Worm (Caenorhabditis elegans) whole organism, L1 larva: Measurements from ENCODE around the gene C43D7.8.

Experiments
- C04F5.9 ChIP-seq: sonication (generic microtip); optimal IDR thresholded peaks from 2 replicates; lab custom pipeline; 2016; ENCODE audit warnings: missing genetic modification characterization, missing compliant biosample characterization
- C16A3.4 ChIP-seq: fragments of 150-350 bp; optimal IDR thresholded peaks from 2 replicates; lab custom pipeline; 2014; ENCODE audit warnings: missing biosample characterization, missing genetic modification characterization
- C34B4.2 ChIP-seq: sonication (generic microtip); optimal IDR thresholded peaks from 2 replicates; lab custom pipeline; 2017; ENCODE audit warnings: mild to moderate bottlenecking, missing genetic modification characterization, missing compliant biosample characterization
- F16B12.6 ChIP-seq: fragments of 150-350 bp; optimal IDR thresholded peaks from 2 replicates; lab custom pipeline; 2014; ENCODE audit warnings: missing biosample characterization, missing genetic modification characterization
- aha-1 ChIP-seq: fragments of 150-350 bp; optimal IDR thresholded peaks from 2 replicates; lab custom pipeline; 2014; ENCODE audit warnings: missing biosample characterization, missing genetic modification characterization
- alr-1 ChIP-seq: fragments of 200-800 bp; sonication (Bioruptor generic); optimal IDR thresholded peaks from 2 replicates; lab custom pipeline; 2018; ENCODE audit warnings: borderline replicate concordance, mild to moderate bottlenecking, missing genetic modification characterization, missing compliant biosample characterization
- aly-2 ChIP-seq: fragments of 150-350 bp; optimal IDR thresholded peaks from 2 replicates; lab custom pipeline; 2014; ENCODE audit warnings: missing biosample characterization, missing genetic modification characterization
- ama-1 ChIP-seq: fragments of 150-350 bp; optimal IDR thresholded peaks from 2 replicates; lab custom pipeline; 2014
- ceh-63 ChIP-seq: fragments of 200-800 bp; sonication (Bioruptor generic); optimal IDR thresholded peaks from 2 replicates; lab custom pipeline; 2018; ENCODE audit warnings: mild to moderate bottlenecking, missing genetic modification characterization, missing compliant biosample characterization
- ceh-8 ChIP-seq: fragments of 200-800 bp; sonication (Bioruptor generic); optimal IDR thresholded peaks from 2 replicates; lab custom pipeline; 2018; ENCODE audit warnings: mild to moderate bottlenecking, missing genetic modification characterization, moderate library complexity, missing compliant biosample characterization
- ceh-82 ChIP-seq, 3 experiments: fragments of 150-350 bp in 1 of 3; sonication (generic microtip) in 2 of 3; optimal IDR thresholded peaks; 2 replicates each; lab custom pipeline; 2014 to 2017; ENCODE audit warnings: missing biosample characterization in 3 of 3, missing genetic modification characterization in 3 of 3
- ces-1 ChIP-seq: fragments of 150-350 bp; optimal IDR thresholded peaks from 2 replicates; lab custom pipeline; 2014; ENCODE audit warnings: missing biosample characterization, missing genetic modification reagents, missing genetic modification characterization
- dpl-1 ChIP-seq, 3 experiments: fragments of 150-350 bp in 2 of 3; sonication (generic microtip) in 1 of 3; optimal IDR thresholded peaks; 2 replicates each; lab custom pipeline; 2014 to 2017; ENCODE audit warnings: missing biosample characterization in 3 of 3, missing genetic modification characterization in 3 of 3, missing genetic modification reagents in 3 of 3
- efl-3 ChIP-seq: fragments of 200-800 bp; sonication (Bioruptor generic); optimal IDR thresholded peaks from 2 replicates; lab custom pipeline; 2018; ENCODE audit warnings: mild to moderate bottlenecking, missing genetic modification characterization, missing compliant biosample characterization
- egl-13 ChIP-seq: sonication (generic microtip); optimal IDR thresholded peaks from 2 replicates; lab custom pipeline; 2016; ENCODE audit warnings: missing genotype, missing genetic modification reagents, missing genetic modification characterization, missing compliant biosample characterization
- egl-27 ChIP-seq, 2 experiments: fragments of 150-350 bp in 1 of 2; sonication (generic microtip); optimal IDR thresholded peaks; 3 replicates each; lab custom pipeline; 2017 to 2018; ENCODE audit warnings: missing biosample characterization in 2 of 2, missing genetic modification characterization in 2 of 2, missing genetic modification reagents in 2 of 2
- ets-5 ChIP-seq: fragments of 200-800 bp; sonication (Bioruptor generic); IDR thresholded peaks from 2 replicates; pipeline ENCODE4 v1.3.6; 2022; ENCODE audit warnings: missing genetic modification characterization, missing compliant biosample characterization
- grh-1 ChIP-seq: fragments of 200-800 bp; sonication (Bioruptor generic); IDR thresholded peaks from 2 replicates; pipeline ENCODE4 v1.3.6; 2022; ENCODE audit warnings: missing genetic modification reagents, missing genetic modification characterization, missing compliant biosample characterization
- irx-1 ChIP-seq: sonication (generic microtip); optimal IDR thresholded peaks from 2 replicates; lab custom pipeline; 2016; ENCODE audit warnings: missing genetic modification characterization, missing compliant biosample characterization
- isw-1 ChIP-seq: fragments of 200-800 bp; sonication (Bioruptor generic); IDR thresholded peaks from 2 replicates; pipeline ENCODE4 v1.3.6; 2022; ENCODE audit warnings: missing genetic modification characterization, missing compliant biosample characterization
- lin-13 ChIP-seq: fragments of 150-350 bp; optimal IDR thresholded peaks from 2 replicates; lab custom pipeline; 2014; ENCODE audit warnings: missing biosample characterization, missing genetic modification reagents, missing genetic modification characterization
- lin-15B ChIP-seq: fragments of 150-350 bp; sonication (generic microtip); optimal IDR thresholded peaks from 3 replicates; lab custom pipeline; 2014; ENCODE audit warnings: missing biosample characterization, missing genetic modification characterization
- lin-39 ChIP-seq: fragments of 150-350 bp; optimal IDR thresholded peaks from 2 replicates; lab custom pipeline; 2014; ENCODE audit warnings: missing biosample characterization, missing genetic modification reagents, missing genetic modification characterization
- lir-3 ChIP-seq: sonication (generic microtip); optimal IDR thresholded peaks from 2 replicates; lab custom pipeline; 2016; ENCODE audit warnings: mild to moderate bottlenecking, missing genetic modification characterization, moderate library complexity, missing compliant biosample characterization; ENCODE audit not compliant: poor library complexity
- mab-9 ChIP-seq: fragments of 200-800 bp; sonication (Bioruptor generic); IDR thresholded peaks from 2 replicates; pipeline ENCODE4 v1.3.6; 2022; ENCODE audit warnings: missing genetic modification reagents, missing genetic modification characterization, missing compliant biosample characterization
- mef-2 ChIP-seq: fragments of 150-350 bp; optimal IDR thresholded peaks from 2 replicates; lab custom pipeline; 2014; ENCODE audit warnings: missing biosample characterization, missing genetic modification characterization
- nhr-11 ChIP-seq: fragments of 150-350 bp; optimal IDR thresholded peaks from 2 replicates; lab custom pipeline; 2014; ENCODE audit warnings: missing biosample characterization, missing genetic modification characterization
- nhr-20 ChIP-seq: sonication (generic microtip); optimal IDR thresholded peaks from 2 replicates; lab custom pipeline; 2016; ENCODE audit warnings: mild to moderate bottlenecking, missing genetic modification characterization, missing compliant biosample characterization
- nhr-237 ChIP-seq: fragments of 150-350 bp; optimal IDR thresholded peaks from 2 replicates; lab custom pipeline; 2014; ENCODE audit warnings: missing biosample characterization, missing genetic modification characterization
- nhr-28 ChIP-seq: fragments of 150-350 bp; optimal IDR thresholded peaks from 2 replicates; lab custom pipeline; 2014; ENCODE audit warnings: missing biosample characterization, missing genetic modification characterization
- nhr-47 ChIP-seq: sonication (generic microtip); optimal IDR thresholded peaks from 2 replicates; lab custom pipeline; 2016; ENCODE audit warnings: mild to moderate bottlenecking, missing genetic modification characterization, moderate library complexity, missing compliant biosample characterization
- nhr-71 ChIP-seq: sonication (generic microtip); optimal IDR thresholded peaks from 2 replicates; lab custom pipeline; 2016; ENCODE audit warnings: mild to moderate bottlenecking, missing genetic modification characterization, moderate library complexity, missing compliant biosample characterization
- nhr-77 ChIP-seq: fragments of 150-350 bp; optimal IDR thresholded peaks from 2 replicates; lab custom pipeline; 2014; ENCODE audit warnings: missing biosample characterization, missing genetic modification characterization
- nhr-84 ChIP-seq: sonication (generic microtip); optimal IDR thresholded peaks from 2 replicates; lab custom pipeline; 2017; ENCODE audit warnings: missing biosample characterization, missing genetic modification characterization
- pag-3 ChIP-seq: sonication (generic microtip); optimal IDR thresholded peaks from 2 replicates; lab custom pipeline; 2017; ENCODE audit warnings: missing genetic modification characterization, mild to moderate bottlenecking, missing compliant biosample characterization, antibody characterized with exemption, borderline replicate concordance; ENCODE audit not compliant: insufficient read depth
- skn-1 ChIP-seq: fragments of 150-350 bp; optimal IDR thresholded peaks from 2 replicates; lab custom pipeline; 2014; ENCODE audit warnings: missing biosample characterization, missing genetic modification characterization
- snpc-4 ChIP-seq: fragments of 150-350 bp; optimal IDR thresholded peaks from 2 replicates; lab custom pipeline; 2014; ENCODE audit warnings: missing biosample characterization, missing genetic modification characterization
- sptf-1 ChIP-seq: fragments of 150-350 bp; optimal IDR thresholded peaks from 2 replicates; lab custom pipeline; 2014; ENCODE audit warnings: missing biosample characterization, missing genetic modification characterization
- tlp-1 ChIP-seq: fragments of 150-350 bp; optimal IDR thresholded peaks from 2 replicates; lab custom pipeline; 2014; ENCODE audit warnings: missing biosample characterization, missing genetic modification characterization
- unc-130 ChIP-seq: fragments of 150-350 bp; optimal IDR thresholded peaks from 2 replicates; lab custom pipeline; 2017; ENCODE audit warnings: missing biosample characterization, missing genetic modification characterization, inconsistent platforms
- unc-30 ChIP-seq: sonication (generic microtip); optimal IDR thresholded peaks from 2 replicates; lab custom pipeline; 2017; ENCODE audit warnings: missing biosample characterization, missing genetic modification characterization
- unc-86 ChIP-seq: sonication (generic microtip); optimal IDR thresholded peaks from 2 replicates; lab custom pipeline; 2016; ENCODE audit warnings: missing genetic modification characterization, missing compliant biosample characterization
- unc-98 ChIP-seq: fragments of 200-800 bp; sonication (Bioruptor generic); IDR thresholded peaks from 2 replicates; pipeline ENCODE4 v1.3.6; 2022; ENCODE audit warnings: missing genetic modification characterization, missing compliant biosample characterization
- zip-4 ChIP-seq: fragments of 200-800 bp; sonication (Bioruptor generic); optimal IDR thresholded peaks from 2 replicates; lab custom pipeline; 2018; ENCODE audit warnings: mild to moderate bottlenecking, missing genetic modification characterization, moderate library complexity, missing compliant biosample characterization
- ztf-11 ChIP-seq, 2 experiments: sonication (generic microtip); optimal IDR thresholded peaks; 2 replicates each; lab custom pipeline; 2016 to 2017; ENCODE audit warnings: missing genetic modification characterization in 2 of 2, missing biosample characterization in 1 of 2, missing compliant biosample characterization in 1 of 2

The C43D7.8 gene

ce11 chrV:19311391-19311790, at the start of gene C43D7.8:
Gene C43D7.8 (minus strand): TSS chrV:19311491.
- TF ChIP-seq nhr-20 (tag; lab: Kevin White, UChicago): no peak
- no peak for TF ChIP-seq aha-1 (tag; lab: Kevin White, UChicago)
- TF ChIP-seq ama-1 (lab: Kevin White, UChicago): no peak
- no peak for TF ChIP-seq grh-1 (GFP tag; lab: Robert Waterston, UW)
- no peak for TF ChIP-seq egl-13 (tag; lab: Kevin White, UChicago)
- TF ChIP-seq ceh-8: no peak
- TF ChIP-seq nhr-47 (tag; lab: Kevin White, UChicago): no peak
- no peak for TF ChIP-seq snpc-4 (tag; lab: Kevin White, UChicago)
- TF ChIP-seq nhr-28 (tag; lab: Kevin White, UChicago): no peak
- no peak for TF ChIP-seq C16A3.4 (tag; lab: Kevin White, UChicago)
- no peak for TF ChIP-seq ceh-63 (GFP tag; lab: Kevin White, UChicago)
- no peak for TF ChIP-seq lin-39
- TF ChIP-seq mab-9: no peak
- TF ChIP-seq ces-1: no peak
- TF ChIP-seq skn-1 (tag; lab: Kevin White, UChicago): no peak
- TF ChIP-seq nhr-11 (tag; lab: Kevin White, UChicago): no peak
- TF ChIP-seq nhr-237 (tag; lab: Kevin White, UChicago): no peak

DNA sequence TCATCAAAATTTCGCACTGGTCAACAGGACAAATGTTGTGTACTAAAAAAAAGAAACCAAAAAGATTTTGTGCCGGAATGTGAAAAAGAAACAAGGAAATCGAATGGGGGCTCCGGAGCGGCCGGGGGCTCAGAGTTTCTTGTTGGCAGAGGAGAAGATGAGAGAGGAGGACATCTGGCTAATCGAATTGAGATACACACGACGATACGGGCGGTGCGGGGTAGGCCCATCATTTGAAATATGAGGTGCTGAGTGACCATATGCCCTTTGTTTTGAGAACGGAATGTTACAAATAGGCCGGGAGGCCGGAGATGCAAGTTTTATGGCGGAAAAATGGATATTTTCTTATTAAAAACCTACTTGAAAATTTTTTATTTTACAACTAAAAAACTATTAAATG, 46.7 kb upstream of the C43D7.8 start:
- TF ChIP-seq alr-1 (tag; lab: Kevin White, UChicago) (no peak), sptf-1 (tag; lab: Kevin White, UChicago) (no peak), unc-130 (tag; lab: Kevin White, UChicago) (no peak), mab-9 (no peak), mef-2 (tag; lab: Kevin White, UChicago) (no peak), ceh-82 (tag; optimal IDR thresholded peaks at IDR 0.05; lab: Kevin White, UChicago) (no peak), nhr-77 (tag; lab: Kevin White, UChicago) (no peak), aly-2 (tag; lab: Kevin White, UChicago) (no peak), efl-3 (GFP tag; lab: Kevin White, UChicago) (no peak), ets-5 (GFP tag; lab: Robert Waterston, UW) (no peak), ama-1 (lab: Kevin White, UChicago) (no peak), lin-13 (GFP tag; lab: Kevin White, UChicago) (no peak), lin-39 (no peak), C34B4.2 (no peak), F16B12.6 (tag; lab: Kevin White, UChicago) (no peak), nhr-20 (tag; lab: Kevin White, UChicago) (no peak), unc-86 (tag; lab: Kevin White, UChicago) (no peak), zip-4 (GFP tag; lab: Kevin White, UChicago) (no peak), isw-1 (GFP tag; lab: Robert Waterston, UW) (no peak), skn-1 (tag; lab: Kevin White, UChicago) (no peak)

ce11 chrV:19356717-19357116, 45.4 kb upstream of the C43D7.8 start:
- TF ChIP-seq mef-2 (tag; lab: Kevin White, UChicago) (no peak), nhr-237 (tag; lab: Kevin White, UChicago) (no peak), unc-30 (tag; lab: Kevin White, UChicago) (no peak), unc-98 (GFP tag; lab: Robert Waterston, UW) (no peak), irx-1 (tag; lab: Kevin White, UChicago) (no peak), alr-1 (tag; lab: Kevin White, UChicago) (no peak), zip-4 (GFP tag; lab: Kevin White, UChicago) (no peak), tlp-1 (tag; lab: Kevin White, UChicago) (no peak), egl-27 (tag; optimal IDR thresholded peaks at IDR 0.05; lab: Kevin White, UChicago) (no peak), lin-39 (no peak), nhr-71 (tag; lab: Kevin White, UChicago) (no peak), lin-15B (tag; lab: Kevin White, UChicago) (no peak), lir-3 (no peak), dpl-1 (GFP tag; optimal IDR thresholded peaks at IDR 0.05; lab: Kevin White, UChicago) (no peak), C04F5.9 (tag; lab: Kevin White, UChicago) (no peak), ztf-11 (tag; optimal IDR thresholded peaks at IDR 0.05; lab: Kevin White, UChicago) (no peak), pag-3 (tag; lab: Kevin White, UChicago) (no peak), nhr-84 (no peak), ama-1 (lab: Kevin White, UChicago) (no peak), snpc-4 (tag; lab: Kevin White, UChicago) (no peak)
